Worm (Caenorhabditis elegans): ENCODE measurements around the gene C17G10.6.

ce11 chrII:5574925-5575324 lies 28.2 kb downstream of the C17G10.6 start:
- TF ChIP-seq ref-1 (GFP tag; conservative IDR thresholded peaks at IDR 0.05) (no peak), tab-1 (GFP tag; IDR thresholded peaks at IDR 0.05) (no peak), ztf-29 (GFP tag; IDR thresholded peaks at IDR 0.05) (no peak), med-1 (GFP tag; optimal IDR thresholded peaks at IDR 0.05; ENCODE audit: insufficient read depth) (no peak), flt-1 (GFP tag; IDR thresholded peaks at IDR 0.05) (no peak), cog-1 (tag; optimal IDR thresholded peaks at IDR 0.05) (no peak), klf-2 (GFP tag; conservative IDR thresholded peaks at IDR 0.05) (no peak)

Data from whole organism, midembryonic.